Worm (Caenorhabditis elegans) whole organism, L4 larva: ENCODE results near the gene yars-2.
"Not testable (repeated sequence)": the region's sequence is repeated elsewhere in the genome, so short reads cannot be mapped to it uniquely, and the experiment has no call there.

ENCODE experiments used
- D1046.2 ChIP-seq: fragments of 200-800 bp; sonication (Bioruptor generic); IDR thresholded peaks from 2 replicates; pipeline ENCODE4 v1.3.6; 2022; ENCODE audit warnings: missing genetic modification characterization, missing compliant biosample characterization
- T26A8.4 ChIP-seq: fragments of 200-800 bp; sonication (Bioruptor generic); IDR thresholded peaks from 2 replicates; pipeline ENCODE4 v1.3.6; 2022; ENCODE audit warnings: missing genetic modification characterization, missing compliant biosample characterization
- Y48G9A.11 ChIP-seq: fragments of 200-800 bp; sonication (Bioruptor generic); IDR thresholded peaks from 2 replicates; pipeline ENCODE4 v1.3.6; 2022; ENCODE audit warnings: missing genetic modification reagents, missing genetic modification characterization, missing compliant biosample characterization
- Y75B8A.6 ChIP-seq: fragments of 200-800 bp; sonication (Bioruptor generic); IDR thresholded peaks from 2 replicates; pipeline ENCODE4 v1.3.6; 2022; ENCODE audit warnings: missing genetic modification reagents, missing genetic modification characterization, missing compliant biosample characterization
- ZK337.2 ChIP-seq: fragments of 200-800 bp; sonication (Bioruptor generic); IDR thresholded peaks from 2 replicates; pipeline ENCODE4 v1.3.6; 2022; ENCODE audit warnings: missing genetic modification reagents, missing genetic modification characterization, missing compliant biosample characterization
- arid-1 ChIP-seq: fragments of 200-800 bp; sonication (Bioruptor generic); conservative IDR thresholded peaks from 2 replicates; pipeline ENCODE4 v1.3.6; 2022; ENCODE audit warnings: missing genetic modification reagents, missing genetic modification characterization, missing compliant biosample characterization
- ceh-20 ChIP-seq: fragments of 200-800 bp; sonication (Bioruptor generic); IDR thresholded peaks from 2 replicates; pipeline ENCODE4 v1.3.6; 2022; ENCODE audit warnings: missing genetic modification reagents, missing genetic modification characterization, missing compliant biosample characterization
- ceh-44 ChIP-seq: fragments of 200-800 bp; sonication (Bioruptor generic); IDR thresholded peaks from 2 replicates; pipeline ENCODE4 v1.3.6; 2022; ENCODE audit warnings: missing genetic modification reagents, missing genetic modification characterization, missing compliant biosample characterization
- ctbp-1 ChIP-seq: fragments of 200-800 bp; sonication (Bioruptor generic); IDR thresholded peaks from 2 replicates; pipeline ENCODE4 v1.3.6; 2022; ENCODE audit warnings: missing genetic modification reagents, missing genetic modification characterization, missing compliant biosample characterization
- daf-8 ChIP-seq: fragments of 200-800 bp; sonication (Bioruptor generic); IDR thresholded peaks from 2 replicates; pipeline ENCODE4 v1.3.6; 2022; ENCODE audit warnings: missing genetic modification characterization, missing compliant biosample characterization
- dmd-6 ChIP-seq: fragments of 200-800 bp; sonication (Bioruptor generic); IDR thresholded peaks from 2 replicates; pipeline ENCODE4 v1.3.6; 2022; ENCODE audit warnings: missing genetic modification reagents, missing genetic modification characterization, missing compliant biosample characterization
- dmd-8 ChIP-seq: fragments of 200-800 bp; sonication (Bioruptor generic); IDR thresholded peaks from 2 replicates; pipeline ENCODE4 v1.3.6; 2022; ENCODE audit warnings: missing genetic modification characterization, missing compliant biosample characterization
- dmd-9 ChIP-seq: fragments of 200-800 bp; sonication (Bioruptor generic); IDR thresholded peaks from 2 replicates; pipeline ENCODE4 v1.3.6; 2022; ENCODE audit warnings: missing genetic modification reagents, missing genetic modification characterization, missing compliant biosample characterization
- dpl-1 ChIP-seq: fragments of 150-350 bp; optimal IDR thresholded peaks from 2 replicates; lab custom pipeline; 2014; ENCODE audit warnings: missing biosample characterization, missing genetic modification reagents, missing genetic modification characterization
- egl-43 ChIP-seq: fragments of 200-800 bp; sonication (Bioruptor generic); IDR thresholded peaks from 2 replicates; pipeline ENCODE4 v1.3.6; 2022; ENCODE audit warnings: missing genetic modification reagents, missing genetic modification characterization, missing compliant biosample characterization
- hmg-1.1 ChIP-seq: fragments of 200-800 bp; sonication (Bioruptor generic); IDR thresholded peaks from 2 replicates; pipeline ENCODE4 v1.3.6; 2022; ENCODE audit warnings: missing genetic modification reagents, missing genetic modification characterization, missing compliant biosample characterization
- lim-7 ChIP-seq: fragments of 200-800 bp; sonication (Bioruptor generic); IDR thresholded peaks from 2 replicates; pipeline ENCODE4 v1.3.6; 2022; ENCODE audit warnings: missing genetic modification characterization, missing compliant biosample characterization
- lin-1 ChIP-seq: fragments of 200-800 bp; sonication (Bioruptor generic); IDR thresholded peaks from 2 replicates; pipeline ENCODE4 v1.3.6; 2022; ENCODE audit warnings: missing genetic modification reagents, missing genetic modification characterization, missing compliant biosample characterization
- lin-29 ChIP-seq: fragments of 200-800 bp; sonication (Bioruptor generic); IDR thresholded peaks from 2 replicates; pipeline ENCODE4 v1.3.6; 2022; ENCODE audit warnings: missing genetic modification reagents, missing genetic modification characterization, missing compliant biosample characterization
- lin-38 ChIP-seq: fragments of 200-800 bp; sonication (Bioruptor generic); IDR thresholded peaks from 2 replicates; pipeline ENCODE4 v1.3.6; 2022; ENCODE audit warnings: missing genetic modification reagents, missing genetic modification characterization, missing compliant biosample characterization
- lsy-2 ChIP-seq, 2 experiments: fragments of 150-350 bp in 1 of 2; sonication (generic microtip) in 1 of 2; optimal IDR thresholded peaks; 2 replicates each; lab custom pipeline; 2014 to 2017; ENCODE audit warnings: missing biosample characterization in 2 of 2, missing genetic modification characterization in 2 of 2
- madf-5 ChIP-seq, 2 experiments: fragments of 200-800 bp; sonication (Bioruptor generic); IDR thresholded peaks; 2 replicates each; pipeline ENCODE4 v1.3.6; 2022; ENCODE audit warnings: missing compliant biosample characterization in 2 of 2, missing genetic modification characterization in 2 of 2
- madf-9 ChIP-seq: fragments of 200-800 bp; sonication (Bioruptor generic); conservative IDR thresholded peaks from 2 replicates; pipeline ENCODE4 v1.3.6; 2022; ENCODE audit warnings: missing genetic modification reagents, missing genetic modification characterization, missing compliant biosample characterization
- mdt-29 ChIP-seq: fragments of 200-800 bp; sonication (Bioruptor generic); IDR thresholded peaks from 2 replicates; pipeline ENCODE4 v1.3.6; 2022; ENCODE audit warnings: missing genetic modification reagents, missing genetic modification characterization, missing compliant biosample characterization
- mes-2 ChIP-seq: sonication (generic microtip); optimal IDR thresholded peaks from 2 replicates; lab custom pipeline; 2016; ENCODE audit warnings: missing genotype, mild to moderate bottlenecking, missing genetic modification characterization, missing compliant biosample characterization; ENCODE audit not compliant: poor library complexity, severe bottlenecking
- mxl-2 ChIP-seq: fragments of 200-800 bp; sonication (Bioruptor generic); conservative IDR thresholded peaks from 2 replicates; pipeline ENCODE4 v1.3.6; 2022; ENCODE audit warnings: missing genetic modification reagents, missing genetic modification characterization, missing compliant biosample characterization
- mxl-3 ChIP-seq: fragments of 200-800 bp; sonication (Bioruptor generic); optimal IDR thresholded peaks from 2 replicates; lab custom pipeline; 2018; ENCODE audit warnings: mild to moderate bottlenecking, missing genetic modification characterization, missing compliant biosample characterization
- nhr-102 ChIP-seq: sonication (generic microtip); optimal IDR thresholded peaks from 2 replicates; lab custom pipeline; 2016; ENCODE audit warnings: mild to moderate bottlenecking, missing genetic modification characterization, moderate library complexity, missing compliant biosample characterization
- nhr-41 ChIP-seq: fragments of 200-800 bp; sonication (Bioruptor generic); IDR thresholded peaks from 2 replicates; pipeline ENCODE4 v1.3.6; 2022; ENCODE audit warnings: missing genetic modification reagents, missing genetic modification characterization, missing compliant biosample characterization
- nhr-42 ChIP-seq: fragments of 200-800 bp; sonication (Bioruptor generic); IDR thresholded peaks from 2 replicates; pipeline ENCODE4 v1.3.6; 2022; ENCODE audit warnings: missing genetic modification characterization, missing compliant biosample characterization
- pha-4 ChIP-seq, 2 experiments: fragments of 150-350 bp in 1 of 2; fragments of 200-800 bp in 1 of 2; sonication (Bioruptor generic) in 1 of 2; IDR thresholded peaks in 1 of 2; optimal IDR thresholded peaks in 1 of 2; 2 replicates each; pipeline versions ENCODE4 v1.3.6 to Lab custom; 2014 to 2022; ENCODE audit warnings: missing genetic modification characterization in 2 of 2, missing genetic modification reagents in 2 of 2, missing biosample characterization in 1 of 2, missing compliant biosample characterization in 1 of 2
- php-3 ChIP-seq: fragments of 200-800 bp; sonication (Bioruptor generic); IDR thresholded peaks from 2 replicates; pipeline ENCODE4 v1.3.6; 2022; ENCODE audit warnings: missing genetic modification reagents, missing genetic modification characterization, missing compliant biosample characterization
- rbr-2 ChIP-seq: sonication (generic microtip); optimal IDR thresholded peaks from 2 replicates; lab custom pipeline; 2016; ENCODE audit warnings: missing genotype, missing genetic modification characterization, missing compliant biosample characterization
- saeg-2 ChIP-seq: fragments of 200-800 bp; sonication (Bioruptor generic); IDR thresholded peaks from 2 replicates; pipeline ENCODE4 v1.3.6; 2022; ENCODE audit warnings: missing genetic modification reagents, missing genetic modification characterization, missing compliant biosample characterization
- set-16 ChIP-seq: fragments of 200-800 bp; sonication (Bioruptor generic); IDR thresholded peaks from 2 replicates; pipeline ENCODE4 v1.3.6; 2022; ENCODE audit warnings: missing genetic modification reagents, missing genetic modification characterization, missing compliant biosample characterization
- snpc-1.2 ChIP-seq: fragments of 200-800 bp; sonication (Bioruptor generic); IDR thresholded peaks from 2 replicates; pipeline ENCODE4 v1.3.6; 2022; ENCODE audit warnings: missing genetic modification reagents, missing genetic modification characterization, missing compliant biosample characterization
- spr-1 ChIP-seq: sonication (generic microtip); optimal IDR thresholded peaks from 2 replicates; lab custom pipeline; 2016; ENCODE audit warnings: mild to moderate bottlenecking, missing genetic modification characterization, missing compliant biosample characterization
- tag-97 ChIP-seq: fragments of 200-800 bp; sonication (Bioruptor generic); IDR thresholded peaks from 2 replicates; pipeline ENCODE4 v1.3.6; 2022; ENCODE audit warnings: missing genetic modification characterization, missing compliant biosample characterization
- tra-1 ChIP-seq: fragments of 200-800 bp; sonication (Bioruptor generic); IDR thresholded peaks from 2 replicates; pipeline ENCODE4 v1.3.6; 2022; ENCODE audit warnings: missing genetic modification reagents, missing genetic modification characterization, missing compliant biosample characterization
- unc-62 ChIP-seq, 3 experiments: fragments of 150-350 bp in 1 of 3; sonication (generic microtip); optimal IDR thresholded peaks in 2 of 3; peaks in 1 of 3; 1 replicate in 1 of 3; 2 replicates in 2 of 3; lab custom pipeline; 2014 to 2017; ENCODE audit warnings: missing biosample characterization in 3 of 3, missing genetic modification characterization in 3 of 3, missing genetic modification reagents in 3 of 3, missing genotype in 1 of 3
- vab-7 ChIP-seq: fragments of 200-800 bp; sonication (Bioruptor generic); IDR thresholded peaks from 2 replicates; pipeline ENCODE4 v1.3.6; 2022; ENCODE audit warnings: missing genetic modification reagents, missing genetic modification characterization, missing compliant biosample characterization
- zfp-3 ChIP-seq: fragments of 200-800 bp; sonication (Bioruptor generic); conservative IDR thresholded peaks from 2 replicates; pipeline ENCODE4 v1.3.6; 2022; ENCODE audit warnings: missing genetic modification reagents, missing genetic modification characterization, missing compliant biosample characterization

Gene yars-2

DNA sequence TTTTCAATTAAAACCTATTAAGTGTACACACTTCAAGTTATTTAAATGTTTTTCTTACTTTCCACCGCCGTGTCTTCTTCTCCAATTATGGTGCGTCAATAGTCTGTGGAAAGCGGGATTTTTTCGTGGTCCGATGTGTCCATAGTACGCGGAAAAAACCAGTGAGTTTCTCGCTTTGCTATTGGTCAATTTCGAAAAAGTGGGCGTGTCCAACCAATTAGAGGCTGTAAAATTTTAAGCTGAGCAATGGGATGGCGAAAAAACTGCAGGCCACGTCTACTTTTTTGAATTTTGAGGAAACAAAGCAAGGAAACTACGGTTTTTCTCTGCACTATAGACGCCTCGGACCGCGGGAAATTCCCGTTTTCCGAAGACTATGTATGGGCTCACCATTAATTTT, 11.3 kb upstream of the yars-2 start:
- TF ChIP-seq lim-7 (GFP tag; lab: Robert Waterston, UW) (no peak), unc-62 (GFP tag; optimal IDR thresholded peaks at IDR 0.05 in 1 of 2; lab: Kevin White, UChicago) (peak in 1 of 2 experiments; percentile 61), unc-62 (tag; optimal IDR thresholded peaks at IDR 0.05; lab: Kevin White, UChicago) (no peak)

DNA sequence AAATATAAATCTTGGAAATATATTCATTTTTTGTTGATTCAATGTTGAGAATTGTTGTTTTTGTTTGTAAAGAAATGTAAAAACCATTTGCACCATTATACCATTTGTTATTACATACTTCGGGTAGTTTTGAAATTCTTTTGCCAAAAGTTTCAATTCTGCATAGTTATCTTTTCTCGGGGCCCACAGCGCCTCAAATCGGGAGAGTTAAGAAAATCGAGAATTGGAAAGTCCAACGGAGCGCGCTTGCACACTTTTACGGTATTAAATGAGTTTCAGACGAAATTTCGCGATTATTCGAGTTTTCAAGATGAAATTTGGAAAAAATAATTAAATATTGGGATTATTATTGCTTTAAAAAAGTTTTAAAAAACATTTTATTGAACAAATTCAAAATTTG, 8.8 kb upstream of the yars-2 start:
- peak; percentile 72 for TF ChIP-seq lin-38 (GFP tag; lab: Robert Waterston, UW)

DNA sequence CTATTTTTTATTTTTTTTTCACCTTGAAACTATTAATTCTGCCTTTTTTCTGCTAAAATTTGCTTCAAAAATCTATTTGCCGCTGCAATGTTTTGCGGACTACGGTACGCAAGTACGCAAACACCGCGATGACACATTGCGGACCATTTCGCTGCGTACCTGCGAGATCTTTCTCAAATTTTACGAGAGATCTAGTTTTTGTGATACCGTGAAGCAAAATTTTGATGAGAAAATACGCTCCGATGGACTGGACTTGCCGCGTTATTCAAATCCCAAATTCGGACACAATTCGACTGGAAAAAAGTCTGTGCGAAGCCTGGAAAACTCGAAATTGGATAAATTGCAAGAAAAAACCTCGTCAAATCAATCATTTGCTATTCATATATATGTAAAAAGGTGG, 8.1 kb upstream of the yars-2 start:
- TF ChIP-seq rbr-2 = peak; percentile 53
- peak; percentile 24 for TF ChIP-seq mxl-3 (GFP tag; lab: Kevin White, UChicago)
- TF ChIP-seq snpc-1.2 = peak; percentile 58; the same call in 1 of the 2 replicates
- TF ChIP-seq nhr-102 (tag; lab: Kevin White, UChicago) = peak; percentile 28
- peak; percentile 86 for TF ChIP-seq lin-1 (GFP tag; lab: Robert Waterston, UW)
- TF ChIP-seq set-16 (GFP tag; lab: Robert Waterston, UW) = peak; percentile 52; the same call in 1 of the 2 replicates
- TF ChIP-seq mdt-29 (GFP tag; lab: Robert Waterston, UW) = peak; percentile 92
- TF ChIP-seq hmg-1.1 (GFP tag; lab: Robert Waterston, UW) = peak; percentile 98
- peak; percentile 92 for TF ChIP-seq saeg-2 (GFP tag; lab: Robert Waterston, UW)
- peak; percentile 96 for TF ChIP-seq D1046.2
- TF ChIP-seq madf-5 (GFP tag; IDR thresholded peaks at IDR 0.05; lab: Robert Waterston, UW) = peak in 1 of 2 experiments; percentile 96; a peak in 2 of 4 replicates
- TF ChIP-seq php-3 (GFP tag; lab: Robert Waterston, UW) = peak; percentile 95
- TF ChIP-seq T26A8.4 (GFP tag; lab: Robert Waterston, UW) = peak; percentile 97
- peak; percentile 99 for TF ChIP-seq lin-38 (GFP tag; lab: Robert Waterston, UW)
- peak; percentile 94 for TF ChIP-seq tra-1 (GFP tag; lab: Robert Waterston, UW)
- TF ChIP-seq ZK337.2 = peak; percentile 95
- TF ChIP-seq dmd-9 = peak; percentile 97
- peak; percentile 98 for TF ChIP-seq lin-29
- 0 out of 2 replicates have a peak, but pooled peaks have one; percentile 10 for TF ChIP-seq dmd-8 (GFP tag; lab: Robert Waterston, UW)
- TF ChIP-seq ctbp-1 (GFP tag; lab: Robert Waterston, UW) = peak; percentile 96
- TF ChIP-seq dpl-1 = peak; percentile 10
- TF ChIP-seq dmd-6 (GFP tag; lab: Robert Waterston, UW) = peak; percentile 96
- TF ChIP-seq lsy-2 (tag; optimal IDR thresholded peaks at IDR 0.05; lab: Kevin White, UChicago) = peak; percentile 65 to 88
- TF ChIP-seq nhr-41 (GFP tag; lab: Robert Waterston, UW) = peak; percentile 59; the same call in 1 of the 2 replicates
- TF ChIP-seq madf-9 = peak; percentile 95
- TF ChIP-seq egl-43 (GFP tag; lab: Robert Waterston, UW) = peak; percentile 95
- peak; percentile 97 for TF ChIP-seq zfp-3 (GFP tag; lab: Robert Waterston, UW)
- TF ChIP-seq tag-97 (GFP tag; lab: Robert Waterston, UW) = peak; percentile 83; the same call in 1 of the 2 replicates
- TF ChIP-seq Y48G9A.11 (GFP tag; lab: Robert Waterston, UW) = peak; percentile 75
- TF ChIP-seq ceh-20 (GFP tag; lab: Robert Waterston, UW) = peak; percentile 98
- TF ChIP-seq vab-7 = peak; percentile 89
- TF ChIP-seq spr-1 (tag; lab: Kevin White, UChicago) = peak; percentile 14
- TF ChIP-seq Y75B8A.6 (GFP tag; lab: Robert Waterston, UW) = peak; percentile 91
- TF ChIP-seq ceh-44 (GFP tag; lab: Robert Waterston, UW) = peak; percentile 78
- peak; percentile 99 for TF ChIP-seq nhr-42
- peak; percentile 65; the same call in 1 of the 2 replicates for TF ChIP-seq mxl-2
- peak; percentile 74; the same call in 1 of the 2 replicates for TF ChIP-seq daf-8
- TF ChIP-seq pha-4 (GFP tag; IDR thresholded peaks at IDR 0.05; lab: Robert Waterston, UW) = peak; percentile 93
- not testable (repeated sequence) for TF ChIP-seq pha-4 (tag; optimal IDR thresholded peaks at IDR 0.05; lab: Kevin White, UChicago)
- peak; percentile 72 for TF ChIP-seq mes-2
- peak; percentile 90 for TF ChIP-seq arid-1
- TF ChIP-seq, all 104 proteins: peak for 40; not testable (repeated sequence) for 64
